Worm (Caenorhabditis elegans) whole organism, mixed stage, embryonic: ENCODE results near the gene drn-1.

ENCODE experiments used
- blmp-1 ChIP-seq: fragments of 150-350 bp; optimal IDR thresholded peaks from 2 replicates; lab custom pipeline; 2014; ENCODE audit warnings: missing biosample characterization, missing genetic modification characterization
- mep-1 ChIP-seq: fragments of 150-350 bp; optimal IDR thresholded peaks from 2 replicates; lab custom pipeline; 2017; ENCODE audit warnings: missing biosample characterization, missing genetic modification reagents, missing genetic modification characterization, inconsistent platforms
- mls-2 ChIP-seq: sonication (generic microtip); optimal IDR thresholded peaks from 2 replicates; lab custom pipeline; 2016; ENCODE audit warnings: mild to moderate bottlenecking, missing genetic modification characterization, moderate library complexity, missing compliant biosample characterization
- nhr-28 ChIP-seq: fragments of 150-350 bp; optimal IDR thresholded peaks from 2 replicates; lab custom pipeline; 2014; ENCODE audit warnings: missing biosample characterization, missing genetic modification characterization
- nhr-76 ChIP-seq: sonication (generic microtip); optimal IDR thresholded peaks from 2 replicates; lab custom pipeline; 2017; ENCODE audit warnings: missing biosample characterization, missing genetic modification characterization
- pha-4 ChIP-seq: fragments of 150-350 bp; optimal IDR thresholded peaks from 2 replicates; lab custom pipeline; 2018; ENCODE audit warnings: missing biosample characterization, missing genetic modification reagents, missing genetic modification characterization
- sptf-1 ChIP-seq: sonication (generic microtip); optimal IDR thresholded peaks from 2 replicates; lab custom pipeline; 2017; ENCODE audit warnings: mild to moderate bottlenecking, missing genetic modification characterization, moderate library complexity, missing compliant biosample characterization

- TF ChIP-seq mls-2 (tag; lab: Kevin White, UChicago) (no peak), sptf-1 (tag; lab: Kevin White, UChicago) (no peak), nhr-76 (tag; lab: Kevin White, UChicago) (no peak), blmp-1 (tag; lab: Kevin White, UChicago) (no peak), nhr-28 (tag; lab: Kevin White, UChicago) (no peak), mep-1 (tag; lab: Kevin White, UChicago) (no peak), pha-4 (tag; lab: Kevin White, UChicago) (no peak)
Measured at ce11 chrII:5231111-5231510, 40.5 kb downstream of the drn-1 start, which contains the start of gene EGAP2.1.
